Worm (Caenorhabditis elegans): ENCODE data around the gene ZK856.19.

ce11 chrV:10183810-10184209 lies 20.9 kb downstream of the ZK856.19 start:
- TF ChIP-seq ama-1 (optimal IDR thresholded peaks at IDR 0.05) (no peak), scrt-1 (GFP tag; IDR thresholded peaks at IDR 0.05) (no peak), hnd-1 (tag; optimal IDR thresholded peaks at IDR 0.05) (no peak), flt-1 (GFP tag; IDR thresholded peaks at IDR 0.05) (no peak), sea-1 (GFP tag; conservative IDR thresholded peaks at IDR 0.05) (no peak), tra-4 (tag; optimal IDR thresholded peaks at IDR 0.05) (no peak), tbx-37 (GFP tag; conservative IDR thresholded peaks at IDR 0.05) (no peak), ceh-36 (tag; optimal IDR thresholded peaks at IDR 0.05) (no peak), aly-1 (tag; optimal IDR thresholded peaks at IDR 0.05) (no peak)

Data from whole organism, early embryonic.